Fruit fly (Drosophila melanogaster) whole organism: ENCODE measurements around the gene CG1105.

Experiments used
- CG8478 ChIP-seq: fragments of >200 bp; optimal IDR thresholded peaks from 2 replicates; lab custom pipeline; 2018; ENCODE audit warnings: inconsistent platforms
- EcR ChIP-seq, 2 experiments: fragments of >200 bp; optimal IDR thresholded peaks; 2 replicates each; lab custom pipeline; 2017; ENCODE audit warnings: missing biosample characterization in 2 of 2, missing genetic modification characterization in 2 of 2, missing genetic modification reagents in 2 of 2

DNA sequence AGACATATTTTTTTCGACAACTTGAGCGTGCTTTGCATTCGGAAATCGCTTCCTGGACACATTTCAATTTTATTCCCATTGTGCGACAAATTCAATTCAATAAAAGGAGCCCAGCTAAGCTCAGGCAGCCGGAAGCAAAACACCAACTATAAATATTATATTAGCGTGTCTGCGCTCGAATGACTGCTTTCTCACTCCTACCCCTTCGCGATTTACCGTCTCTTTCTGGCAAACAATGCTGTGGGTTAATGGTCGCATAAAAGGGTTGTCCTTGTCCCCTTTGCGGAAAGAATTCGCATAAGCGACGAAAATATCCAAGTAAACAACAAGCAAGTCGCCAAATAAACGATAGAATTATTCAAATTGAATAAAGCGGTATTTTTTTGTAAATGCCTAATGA is 37.4 kb upstream of the CG1105 start:
- TF ChIP-seq CG8478 (no peak), EcR (GFP tag; optimal IDR thresholded peaks at IDR 0.05; lab: Kevin White, UChicago) (no peak)
